Fruit fly (Drosophila melanogaster) whole organism, embryonic: ENCODE data around the gene CG46312.

Experiments used
- Asciz ChIP-seq: fragments of 200-800 bp; sonication (Bioruptor generic); optimal IDR thresholded peaks from 2 replicates; lab custom pipeline; 2017; ENCODE audit warnings: missing biosample characterization, mild to moderate bottlenecking, missing genetic modification characterization, missing genetic modification reagents
- B-H1 ChIP-seq: fragments of 200-800 bp; sonication (Bioruptor generic); IDR thresholded peaks from 3 replicates; pipeline ENCODE4 v1.3.6; 2022; ENCODE audit warnings: missing biosample characterization, missing genetic modification characterization
- BEAF-32 ChIP-seq: fragments of 200-800 bp; sonication (Bioruptor generic); optimal IDR thresholded peaks from 3 replicates; lab custom pipeline; 2017; ENCODE audit warnings: missing biosample characterization, missing genetic modification characterization, mild to moderate bottlenecking, moderate library complexity, missing genetic modification reagents
- Bgb ChIP-seq: fragments of 200-800 bp; sonication (Bioruptor generic); IDR thresholded peaks from 2 replicates; pipeline ENCODE4 v1.3.6; 2022; ENCODE audit warnings: missing biosample characterization, missing genetic modification characterization; ENCODE audit not compliant: partially characterized antibody
- CG10366 ChIP-seq: fragments of 200-800 bp; sonication (Bioruptor generic); IDR thresholded peaks from 2 replicates; pipeline ENCODE4 v1.3.6; 2022; ENCODE audit warnings: missing biosample characterization, missing genetic modification characterization
- CG10543 ChIP-seq: fragments of 200-800 bp; sonication (Bioruptor generic); optimal IDR thresholded peaks from 3 replicates; lab custom pipeline; 2017; ENCODE audit warnings: missing biosample characterization, mild to moderate bottlenecking, missing genetic modification characterization, moderate library complexity
- CG11093 ChIP-seq: fragments of 200-800 bp; sonication (Bioruptor generic); IDR thresholded peaks from 3 replicates; pipeline ENCODE4 v1.3.6; 2022; ENCODE audit warnings: missing biosample characterization, missing genetic modification characterization
- CG12299 ChIP-seq: fragments of 200-800 bp; sonication (Bioruptor generic); optimal IDR thresholded peaks from 2 replicates; lab custom pipeline; 2018; ENCODE audit warnings: missing biosample characterization, mild to moderate bottlenecking, missing genetic modification characterization
- CG12391 ChIP-seq: fragments of 200-800 bp; sonication (Bioruptor generic); optimal IDR thresholded peaks from 3 replicates; lab custom pipeline; 2018; ENCODE audit warnings: missing biosample characterization, mild to moderate bottlenecking, missing genetic modification characterization, moderate library complexity
- CG12659 ChIP-seq: fragments of 200-800 bp; sonication (Bioruptor generic); optimal IDR thresholded peaks from 3 replicates; lab custom pipeline; 2017; ENCODE audit warnings: mild to moderate bottlenecking, missing biosample characterization, missing genetic modification reagents, missing genetic modification characterization
- CG13624 ChIP-seq: fragments of 200-800 bp; sonication (Bioruptor generic); optimal IDR thresholded peaks from 2 replicates; lab custom pipeline; 2016; ENCODE audit warnings: missing biosample characterization, missing genetic modification characterization
- CG14710 ChIP-seq: fragments of 200-800 bp; sonication (Bioruptor generic); optimal IDR thresholded peaks from 3 replicates; lab custom pipeline; 2019; ENCODE audit warnings: missing biosample characterization, mild to moderate bottlenecking, missing genetic modification characterization, moderate library complexity
- CG15601 ChIP-seq: fragments of 200-800 bp; sonication (Bioruptor generic); optimal IDR thresholded peaks from 3 replicates; lab custom pipeline; 2019; ENCODE audit warnings: missing biosample characterization, mild to moderate bottlenecking, missing genetic modification characterization, moderate library complexity
- CG17802 ChIP-seq: fragments of 200-800 bp; sonication (Bioruptor generic); optimal IDR thresholded peaks from 2 replicates; lab custom pipeline; 2018; ENCODE audit warnings: missing biosample characterization, mild to moderate bottlenecking, missing genetic modification characterization, moderate library complexity
- CG18262 ChIP-seq: fragments of 200-800 bp; optimal IDR thresholded peaks from 3 replicates; lab custom pipeline; 2019; ENCODE audit warnings: missing biosample characterization, mild to moderate bottlenecking, missing genetic modification characterization, moderate library complexity
- CG2120 ChIP-seq: fragments of 200-800 bp; sonication (Bioruptor generic); optimal IDR thresholded peaks from 3 replicates; lab custom pipeline; 2016; ENCODE audit warnings: missing biosample characterization, missing genetic modification characterization
- CG2889 ChIP-seq: fragments of 200-800 bp; sonication (Bioruptor generic); IDR thresholded peaks from 3 replicates; pipeline ENCODE4 v1.3.6; 2022; ENCODE audit warnings: missing biosample characterization, missing genetic modification characterization
- CG3995 ChIP-seq: fragments of 200-800 bp; sonication (Bioruptor generic); optimal IDR thresholded peaks from 3 replicates; lab custom pipeline; 2016; ENCODE audit warnings: missing biosample characterization, missing genetic modification characterization
- CG5180 ChIP-seq: fragments of 200-800 bp; sonication (Bioruptor generic); optimal IDR thresholded peaks from 3 replicates; lab custom pipeline; 2017; ENCODE audit warnings: missing biosample characterization, missing genetic modification characterization, mild to moderate bottlenecking, moderate library complexity, missing genetic modification reagents
- CG6175 ChIP-seq: fragments of 200-800 bp; sonication (Bioruptor generic); IDR thresholded peaks from 3 replicates; pipeline ENCODE4 v1.3.6; 2022; ENCODE audit warnings: missing biosample characterization, missing genetic modification characterization
- CG6254 ChIP-seq: fragments of 200-800 bp; sonication (Bioruptor generic); optimal IDR thresholded peaks from 3 replicates; lab custom pipeline; 2017; ENCODE audit warnings: mild to moderate bottlenecking, missing biosample characterization, missing genetic modification reagents, missing genetic modification characterization
- CG6654 ChIP-seq: fragments of 200-800 bp; sonication (Bioruptor generic); optimal IDR thresholded peaks from 2 replicates; lab custom pipeline; 2017; ENCODE audit warnings: missing biosample characterization, mild to moderate bottlenecking, missing genetic modification characterization
- CG6689 ChIP-seq: fragments of 200-800 bp; sonication (Bioruptor generic); IDR thresholded peaks from 2 replicates; pipeline ENCODE4 v1.3.6; 2022; ENCODE audit warnings: missing biosample characterization, missing genetic modification characterization
- CG6854 ChIP-seq: fragments of 200-800 bp; sonication (Bioruptor generic); optimal IDR thresholded peaks from 3 replicates; lab custom pipeline; 2017; ENCODE audit warnings: missing biosample characterization, mild to moderate bottlenecking, missing genetic modification characterization
- CG7556 ChIP-seq: fragments of 200-800 bp; sonication (Bioruptor generic); optimal IDR thresholded peaks from 2 replicates; lab custom pipeline; 2017; ENCODE audit warnings: missing biosample characterization, mild to moderate bottlenecking, missing genetic modification characterization
- CG7839 ChIP-seq: fragments of 200-800 bp; sonication (Bioruptor generic); optimal IDR thresholded peaks from 3 replicates; lab custom pipeline; 2018; ENCODE audit warnings: missing biosample characterization, mild to moderate bottlenecking, missing genetic modification characterization, moderate library complexity
- CG8089 ChIP-seq: fragments of 200-800 bp; sonication (Bioruptor generic); optimal IDR thresholded peaks from 3 replicates; lab custom pipeline; 2016; ENCODE audit warnings: missing biosample characterization, missing genetic modification characterization
- CG8281 ChIP-seq: fragments of 200-800 bp; sonication (Bioruptor generic); optimal IDR thresholded peaks from 2 replicates; lab custom pipeline; 2018; ENCODE audit warnings: missing biosample characterization, mild to moderate bottlenecking, missing genetic modification characterization, moderate library complexity
- CoRest ChIP-seq: fragments of 200-800 bp; sonication (Bioruptor generic); optimal IDR thresholded peaks from 3 replicates; lab custom pipeline; 2018; ENCODE audit warnings: missing biosample characterization, mild to moderate bottlenecking, missing genetic modification characterization, moderate library complexity
- D19A ChIP-seq: fragments of 200-800 bp; optimal IDR thresholded peaks from 3 replicates; lab custom pipeline; 2019; ENCODE audit warnings: missing biosample characterization, mild to moderate bottlenecking, missing genetic modification characterization, moderate library complexity
- HmgZ ChIP-seq: fragments of 200-800 bp; sonication (Bioruptor generic); optimal IDR thresholded peaks from 2 replicates; lab custom pipeline; 2018; ENCODE audit warnings: missing biosample characterization, mild to moderate bottlenecking, missing genetic modification characterization
- Hr78 ChIP-seq, 2 experiments: fragments of 200-800 bp in 1 of 2; fragments of >200 bp in 1 of 2; sonication (Bioruptor generic) in 1 of 2; optimal IDR thresholded peaks; 2 replicates each; lab custom pipeline; 2017 to 2019; ENCODE audit warnings: missing biosample characterization in 2 of 2, missing genetic modification characterization in 2 of 2, mild to moderate bottlenecking in 1 of 2, moderate library complexity in 1 of 2
- Lhr ChIP-seq: fragments of 200-800 bp; sonication (Bioruptor generic); optimal IDR thresholded peaks from 3 replicates; lab custom pipeline; 2017; ENCODE audit warnings: mild to moderate bottlenecking, missing biosample characterization, missing genetic modification reagents, missing genetic modification characterization
- MBD-R2 ChIP-seq: fragments of 200-800 bp; sonication (Bioruptor generic); IDR thresholded peaks from 2 replicates; pipeline ENCODE4 v1.3.6; 2022; ENCODE audit warnings: missing biosample characterization, missing genetic modification characterization
- MESR4 ChIP-seq: fragments of 200-800 bp; sonication (Bioruptor generic); optimal IDR thresholded peaks from 2 replicates; lab custom pipeline; 2018; ENCODE audit warnings: missing biosample characterization, mild to moderate bottlenecking, missing genetic modification characterization, moderate library complexity
- Med ChIP-seq: fragments of 200-800 bp; sonication (Bioruptor generic); peaks from one replicate; lab custom pipeline; 2016; ENCODE audit warnings: missing biosample characterization, missing genetic modification characterization, mild to moderate bottlenecking, inconsistent platforms, moderate library complexity
- Sin3A ChIP-seq: fragments of >200 bp; optimal IDR thresholded peaks from 2 replicates; lab custom pipeline; 2018
- aop ChIP-seq: fragments of 200-800 bp; sonication (Bioruptor generic); IDR thresholded peaks from 2 replicates; pipeline ENCODE4 v1.3.6; 2022; ENCODE audit warnings: missing biosample characterization, missing genetic modification characterization
- bsh ChIP-seq, 2 experiments: fragments of 200-800 bp; sonication (Bioruptor generic); optimal IDR thresholded peaks; 2 replicates each; lab custom pipeline; 2017 to 2018; ENCODE audit warnings: mild to moderate bottlenecking in 2 of 2, missing biosample characterization in 2 of 2, missing genetic modification characterization in 2 of 2, moderate library complexity in 1 of 2
- crp ChIP-seq, 2 experiments: fragments of 200-800 bp; sonication (Bioruptor generic); optimal IDR thresholded peaks; 2 replicates in 1 of 2; 3 replicates in 1 of 2; lab custom pipeline; 2017; ENCODE audit warnings: missing biosample characterization in 2 of 2, missing genetic modification characterization in 2 of 2, mild to moderate bottlenecking in 1 of 2, moderate library complexity in 1 of 2
- grau ChIP-seq: fragments of 200-800 bp; optimal IDR thresholded peaks from 3 replicates; lab custom pipeline; 2019; ENCODE audit warnings: missing biosample characterization, mild to moderate bottlenecking, missing genetic modification characterization, moderate library complexity
- jigr1 ChIP-seq: fragments of 200-800 bp; sonication (Bioruptor generic); IDR thresholded peaks from 3 replicates; pipeline ENCODE4 v1.3.6; 2022; ENCODE audit warnings: missing biosample characterization, missing genetic modification characterization
- lola ChIP-seq, 3 experiments: fragments of >200 bp in 2 of 3; fragments of 200-800 bp in 1 of 3; sonication (Bioruptor generic) in 1 of 3; optimal IDR thresholded peaks; 2 replicates each; lab custom pipeline; 2017 to 2019; ENCODE audit warnings: missing biosample characterization in 3 of 3, missing genetic modification characterization in 3 of 3, mild to moderate bottlenecking in 1 of 3, moderate library complexity in 1 of 3
- nmo ChIP-seq: fragments of 200-800 bp; sonication (Bioruptor generic); optimal IDR thresholded peaks from 2 replicates; lab custom pipeline; 2018; ENCODE audit warnings: missing biosample characterization, mild to moderate bottlenecking, missing genetic modification characterization, moderate library complexity
- odd ChIP-seq: fragments of 200-800 bp; sonication (Bioruptor generic); optimal IDR thresholded peaks from 2 replicates; lab custom pipeline; 2017; ENCODE audit warnings: missing biosample characterization, mild to moderate bottlenecking, missing genetic modification characterization
- onecut ChIP-seq: fragments of 200-800 bp; sonication (Bioruptor generic); IDR thresholded peaks from 2 replicates; pipeline ENCODE4 v1.3.6; 2022; ENCODE audit warnings: missing biosample characterization, missing genetic modification characterization
- pros ChIP-seq: fragments of 200-800 bp; sonication (Bioruptor generic); optimal IDR thresholded peaks from 3 replicates; lab custom pipeline; 2019; ENCODE audit warnings: missing biosample characterization, mild to moderate bottlenecking, missing genetic modification characterization, moderate library complexity
- tx ChIP-seq: fragments of 200-800 bp; sonication (Bioruptor generic); optimal IDR thresholded peaks from 2 replicates; lab custom pipeline; 2016; ENCODE audit warnings: missing biosample characterization, missing genetic modification characterization
- vfl ChIP-seq: fragments of 200-800 bp; sonication (Bioruptor generic); optimal IDR thresholded peaks from 2 replicates; lab custom pipeline; 2016; ENCODE audit warnings: missing biosample characterization, missing genetic modification characterization
- zen ChIP-seq: fragments of 200-800 bp; sonication (Bioruptor generic); optimal IDR thresholded peaks from 3 replicates; lab custom pipeline; 2018; ENCODE audit warnings: missing biosample characterization, mild to moderate bottlenecking, missing genetic modification characterization, moderate library complexity

Gene CG46312

DNA sequence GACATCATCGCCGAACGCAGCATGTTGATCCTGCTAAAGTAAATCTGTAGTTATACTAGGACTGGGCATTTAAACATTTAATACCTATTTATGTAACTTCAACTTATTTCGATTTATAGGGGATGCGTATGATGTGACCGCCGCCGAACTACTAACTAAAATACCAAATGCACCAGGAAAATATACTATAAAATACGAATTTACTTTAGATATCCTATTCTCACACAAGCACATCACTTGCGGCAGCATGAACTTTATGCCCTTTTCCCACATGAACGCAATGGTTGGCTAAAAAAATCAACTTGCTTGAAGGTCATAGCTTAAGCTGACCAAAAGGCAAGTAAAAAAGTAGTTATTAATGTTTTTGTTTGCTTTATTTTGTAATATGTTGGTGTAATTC lies 5.1 kb downstream of the CG46312 start, which contains the start of gene ND-20 (continued):
- TF ChIP-seq crp (GFP tag; optimal IDR thresholded peaks at IDR 0.05; lab: Kevin White, UChicago) (peak in 1 of 2 experiments; percentile 13), CG6689 (no peak), aop (GFP tag; lab: Robert Waterston, UW) (no peak), CG6654 (GFP tag; lab: Kevin White, UChicago) (no peak), B-H1 (GFP tag; lab: Robert Waterston, UW) (no peak), CG8281 (no peak), CG6854 (no peak), CG7556 (GFP tag; lab: Kevin White, UChicago) (no peak), CG10366 (GFP tag; lab: Robert Waterston, UW) (no peak), CG12299 (no peak), CG7839 (tag; lab: Kevin White, UChicago) (peak; percentile 22), pros (no peak), tx (GFP tag; lab: Kevin White, UChicago) (no peak), onecut (GFP tag; lab: Robert Waterston, UW) (no peak), Sin3A (peak; percentile 23), CG10543 (GFP tag; lab: Kevin White, UChicago) (no peak), CG6254 (GFP tag; lab: Kevin White, UChicago) (no peak), bsh (GFP tag; optimal IDR thresholded peaks at IDR 0.05; lab: Kevin White, UChicago) (peak in 1 of 2 experiments; percentile 5), odd (no peak), Bgb (GFP tag; lab: Robert Waterston, UW) (no peak), grau (tag; lab: Kevin White, UChicago) (peak; percentile 40), CG5180 (GFP tag; lab: Kevin White, UChicago) (no peak), jigr1 (GFP tag; lab: Robert Waterston, UW) (no peak), Hr78 (GFP tag; optimal IDR thresholded peaks at IDR 0.05; lab: Kevin White, UChicago) (peak in 1 of 2 experiments; percentile 50), HmgZ (peak; percentile 34), CG13624 (no peak)

- TF ChIP-seq Asciz (GFP tag; lab: Kevin White, UChicago) = no peak
- TF ChIP-seq MBD-R2 (GFP tag; lab: Robert Waterston, UW) = peak; percentile 45
- TF ChIP-seq vfl (GFP tag; lab: Kevin White, UChicago) = no peak
- TF ChIP-seq BEAF-32 (GFP tag; lab: Kevin White, UChicago) = peak; percentile 28
- peak; percentile 11 for TF ChIP-seq Lhr (GFP tag; lab: Kevin White, UChicago)
- peak in 1 of 3 experiments; percentile 59 for TF ChIP-seq lola (GFP tag; optimal IDR thresholded peaks at IDR 0.05; lab: Kevin White, UChicago)
- TF ChIP-seq CG12659 = peak; percentile 26
- peak; percentile 41 for TF ChIP-seq MESR4 (GFP tag; lab: Kevin White, UChicago)
- TF ChIP-seq CG12391 (tag; lab: Kevin White, UChicago) = peak; percentile 37
- peak; percentile 21 for TF ChIP-seq D19A (tag; lab: Kevin White, UChicago)
- peak; percentile 20 for TF ChIP-seq CoRest
- peak; percentile 32 for TF ChIP-seq CG14710
- TF ChIP-seq CG6175 (GFP tag; lab: Robert Waterston, UW) = no peak
- TF ChIP-seq CG2889 = no peak
- peak; percentile 4 for TF ChIP-seq Med
- peak; percentile 30 for TF ChIP-seq zen (tag; lab: Kevin White, UChicago)
- TF ChIP-seq CG3995 (GFP tag; lab: Kevin White, UChicago) = peak; percentile 18
- peak; percentile 4 for TF ChIP-seq CG18262 (tag; lab: Kevin White, UChicago)
- TF ChIP-seq crp (GFP tag; optimal IDR thresholded peaks at IDR 0.05; lab: Kevin White, UChicago) = peak in 1 of 2 experiments; percentile 13
- peak; percentile 72 for TF ChIP-seq CG17802 (tag; lab: Kevin White, UChicago)
- peak; percentile 19 for TF ChIP-seq nmo
- peak; percentile 11 for TF ChIP-seq CG2120 (GFP tag; lab: Kevin White, UChicago)
- no peak for TF ChIP-seq CG11093
- no peak for TF ChIP-seq CG8089 (GFP tag; lab: Kevin White, UChicago)
- no peak for TF ChIP-seq CG15601 (tag; lab: Kevin White, UChicago)
These were observed 8.3 kb downstream of the CG46312 start, which contains the start of gene Slc25A46a for dm6 chrX:15983501-15983900. TSS of gene Slc25A46a (plus strand) at chrX:15983772.
